Worm (Caenorhabditis elegans): ENCODE results near the gene R155.3.

Gene R155.3

ce11 chrIII:1984860-1985259, 8.3 kb upstream of the R155.3 start, which contains the start of gene Y39A3B.7:
Gene Y39A3B.7, minus strand, starts transcription at chrIII:1984960.
- no peak for TF ChIP-seq ceh-22 (tag; optimal IDR thresholded peaks at IDR 0.05)
- TF ChIP-seq hlh-13 (GFP tag; optimal IDR thresholded peaks at IDR 0.05), result no peak
- no peak for TF ChIP-seq sdc-2 (tag; optimal IDR thresholded peaks at IDR 0.05)
- TF ChIP-seq dve-1 (tag; optimal IDR thresholded peaks at IDR 0.05), result no peak
- no peak for TF ChIP-seq che-1 (tag; optimal IDR thresholded peaks at IDR 0.05)
- no peak for TF ChIP-seq tbx-2 (tag; optimal IDR thresholded peaks at IDR 0.05)
- no peak for TF ChIP-seq ama-1 (optimal IDR thresholded peaks at IDR 0.05)
- no peak for TF ChIP-seq hlh-30 (tag; optimal IDR thresholded peaks at IDR 0.05; ENCODE audit: insufficient read depth)
- TF ChIP-seq C08G9.2 (tag; optimal IDR thresholded peaks at IDR 0.05), result no peak
- TF ChIP-seq ahr-1 (tag; optimal IDR thresholded peaks at IDR 0.05), result no peak
- TF ChIP-seq ceh-24 (tag; optimal IDR thresholded peaks at IDR 0.05), result no peak
- no peak for TF ChIP-seq ceh-2 (tag; optimal IDR thresholded peaks at IDR 0.05)
- TF ChIP-seq ceh-30 (tag; optimal IDR thresholded peaks at IDR 0.05), result no peak
- TF ChIP-seq dmd-4 (tag; optimal IDR thresholded peaks at IDR 0.05; ENCODE audit: borderline replicate concordance), result no peak

- no peak for TF ChIP-seq ttx-3 (tag; optimal IDR thresholded peaks at IDR 0.05)
- no peak for TF ChIP-seq ceh-14 (tag; optimal IDR thresholded peaks at IDR 0.05)
- TF ChIP-seq hlh-15 (tag; optimal IDR thresholded peaks at IDR 0.05), result no peak
- no peak for TF ChIP-seq C38D4.7 (GFP tag; optimal IDR thresholded peaks at IDR 0.05)
- TF ChIP-seq odd-2 (tag; optimal IDR thresholded peaks at IDR 0.05), result no peak
- TF ChIP-seq nfya-1 (tag; optimal IDR thresholded peaks at IDR 0.05), result no peak
- no peak for TF ChIP-seq ceh-19 (GFP tag; optimal IDR thresholded peaks at IDR 0.05)
- no peak for TF ChIP-seq gmeb-2 (tag; optimal IDR thresholded peaks at IDR 0.05)
- no peak for TF ChIP-seq ref-2 (tag; optimal IDR thresholded peaks at IDR 0.05)
- no peak for TF ChIP-seq mec-3 (tag; optimal IDR thresholded peaks at IDR 0.05; ENCODE audit: borderline replicate concordance)
- no peak for TF ChIP-seq unc-55 (GFP tag; optimal IDR thresholded peaks at IDR 0.05)
- no peak for TF ChIP-seq ama-1 (optimal IDR thresholded peaks at IDR 0.05)
- no peak for TF ChIP-seq unc-86 (tag; optimal IDR thresholded peaks at IDR 0.05)
- TF ChIP-seq ceh-9 (tag; optimal IDR thresholded peaks at IDR 0.05), result no peak
These were observed 6.2 kb upstream of the R155.3 start, which contains the start of gene srd-66 for ce11 chrIII:1982597-1983244. Gene srd-66, minus strand, starts transcription at chrIII:1982647.

- TF ChIP-seq pat-9 (tag; optimal IDR thresholded peaks at IDR 0.05) (no peak), C38D4.7 (GFP tag; optimal IDR thresholded peaks at IDR 0.05) (no peak), lim-6 (tag; optimal IDR thresholded peaks at IDR 0.05) (no peak), Y22D7AL.16 (tag; optimal IDR thresholded peaks at IDR 0.05) (no peak), madf-2 (tag; optimal IDR thresholded peaks at IDR 0.05) (no peak), ztf-16 (tag; optimal IDR thresholded peaks at IDR 0.05) (no peak), pqm-1 (tag; optimal IDR thresholded peaks at IDR 0.05) (no peak), zip-5 (tag; optimal IDR thresholded peaks at IDR 0.05) (no peak), elt-2 (tag; optimal IDR thresholded peaks at IDR 0.05) (no peak), ahr-1 (tag; optimal IDR thresholded peaks at IDR 0.05) (no peak), fkh-10 (GFP tag; optimal IDR thresholded peaks at IDR 0.05) (no peak), nhr-232 (tag; optimal IDR thresholded peaks at IDR 0.05) (no peak), ceh-14 (tag; optimal IDR thresholded peaks at IDR 0.05) (no peak), ets-4 (tag; optimal IDR thresholded peaks at IDR 0.05) (no peak), sdc-2 (tag; optimal IDR thresholded peaks at IDR 0.05) (no peak), sox-2 (GFP tag; IDR thresholded peaks at IDR 0.05) (no peak), C08G9.2 (tag; optimal IDR thresholded peaks at IDR 0.05) (no peak), hlh-30 (tag; optimal IDR thresholded peaks at IDR 0.05; ENCODE audit: insufficient read depth) (no peak), fax-1 (tag; optimal IDR thresholded peaks at IDR 0.05) (no peak), ceh-18 (tag; optimal IDR thresholded peaks at IDR 0.05) (no peak)
These were observed 4.9 kb upstream of the R155.3 start for ce11 chrIII:1981467-1981866.

All from whole organism, late embryonic.